Worm (Caenorhabditis elegans) whole organism, midembryonic: ENCODE data around the gene lips-13.

Experiments
- T22C8.4 ChIP-seq: fragments of 200-800 bp; sonication (Bioruptor generic); IDR thresholded peaks from 2 replicates; pipeline ENCODE4 v1.3.6; 2022; ENCODE audit warnings: missing genetic modification characterization, missing compliant biosample characterization
- cog-1 ChIP-seq: sonication (generic microtip); optimal IDR thresholded peaks from 2 replicates; lab custom pipeline; 2016; ENCODE audit warnings: missing genetic modification characterization, missing compliant biosample characterization
- flt-1 ChIP-seq: fragments of 200-800 bp; sonication (Bioruptor generic); IDR thresholded peaks from 2 replicates; pipeline ENCODE4 v1.3.6; 2022; ENCODE audit warnings: missing genetic modification characterization, missing compliant biosample characterization
- klf-2 ChIP-seq: fragments of 200-800 bp; sonication (Bioruptor generic); conservative IDR thresholded peaks from 2 replicates; pipeline ENCODE4 v1.3.6; 2022; ENCODE audit warnings: missing genetic modification reagents, missing genetic modification characterization, missing compliant biosample characterization
- med-1 ChIP-seq: sonication (generic microtip); optimal IDR thresholded peaks from 2 replicates; lab custom pipeline; 2017; ENCODE audit warnings: missing genetic modification characterization, mild to moderate bottlenecking, missing compliant biosample characterization, antibody characterized with exemption, missing genetic modification reagents; ENCODE audit not compliant: insufficient read depth
- ref-1 ChIP-seq: fragments of 200-800 bp; sonication (Bioruptor generic); conservative IDR thresholded peaks from 2 replicates; pipeline ENCODE4 v1.3.6; 2022; ENCODE audit warnings: missing genetic modification reagents, missing genetic modification characterization, missing compliant biosample characterization
- tab-1 ChIP-seq: fragments of 200-800 bp; sonication (Bioruptor generic); IDR thresholded peaks from 2 replicates; pipeline ENCODE4 v1.3.6; 2022; ENCODE audit warnings: missing genetic modification characterization, missing compliant biosample characterization
- ztf-23 ChIP-seq: fragments of 200-800 bp; sonication (Bioruptor generic); IDR thresholded peaks from 2 replicates; pipeline ENCODE4 v1.3.6; 2022; ENCODE audit warnings: missing genetic modification reagents, missing genetic modification characterization, missing compliant biosample characterization
- ztf-29 ChIP-seq: fragments of 200-800 bp; sonication (Bioruptor generic); IDR thresholded peaks from 2 replicates; pipeline ENCODE4 v1.3.6; 2022; ENCODE audit warnings: missing genetic modification reagents, missing genetic modification characterization, missing compliant biosample characterization

The lips-13 gene

ce11 chrII:1105291-1105690, 12.6 kb downstream of the lips-13 start:
- no peak for TF ChIP-seq med-1 (GFP tag; lab: Kevin White, UChicago)
- TF ChIP-seq flt-1 (GFP tag; lab: Robert Waterston, UW), result no peak

- TF ChIP-seq ztf-29 (GFP tag; lab: Robert Waterston, UW), result no peak
- no peak for TF ChIP-seq med-1 (GFP tag; lab: Kevin White, UChicago)
Observed at ce11 chrII:1104409-1104808, 13.4 kb downstream of the lips-13 start, which contains the start of gene T13B5.9. Gene T13B5.9 (minus strand): TSS chrII:1104509.

ce11 chrII:1103484-1104100, 14.2 kb downstream of the lips-13 start:
- TF ChIP-seq flt-1 (GFP tag; lab: Robert Waterston, UW), result no peak

ce11 chrII:1102209-1102608, 15.6 kb downstream of the lips-13 start:
- TF ChIP-seq tab-1 (GFP tag; lab: Robert Waterston, UW) (no peak), ztf-29 (GFP tag; lab: Robert Waterston, UW) (no peak), cog-1 (tag; lab: Kevin White, UChicago) (no peak), ref-1 (GFP tag; lab: Robert Waterston, UW) (no peak), klf-2 (GFP tag; lab: Robert Waterston, UW) (no peak), med-1 (GFP tag; lab: Kevin White, UChicago) (no peak), ztf-23 (GFP tag; lab: Robert Waterston, UW) (no peak), flt-1 (GFP tag; lab: Robert Waterston, UW) (no peak), T22C8.4 (GFP tag; lab: Robert Waterston, UW) (no peak)

DNA sequence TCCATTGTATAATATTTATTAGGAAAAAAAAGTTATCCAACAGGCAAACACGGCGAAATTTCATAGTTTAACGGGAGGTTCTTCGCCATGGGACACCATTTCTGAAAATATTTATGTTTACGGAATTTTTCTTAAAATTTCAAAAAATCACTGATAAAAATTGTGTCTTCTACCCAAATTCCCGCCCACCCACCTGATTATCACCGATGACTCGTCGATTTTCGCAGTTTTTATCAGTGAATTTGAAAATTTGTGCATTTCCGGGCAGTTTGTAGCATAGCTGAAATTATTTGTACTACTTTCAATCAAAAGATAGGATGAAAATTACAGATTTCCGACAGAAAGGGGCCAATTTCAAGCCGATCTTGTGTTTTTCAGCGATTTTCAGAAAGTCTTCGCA, 16.4 kb downstream of the lips-13 start:
- no peak for TF ChIP-seq cog-1 (tag; lab: Kevin White, UChicago)
- TF ChIP-seq tab-1 (GFP tag; lab: Robert Waterston, UW), result no peak
- no peak for TF ChIP-seq ref-1 (GFP tag; lab: Robert Waterston, UW)

DNA sequence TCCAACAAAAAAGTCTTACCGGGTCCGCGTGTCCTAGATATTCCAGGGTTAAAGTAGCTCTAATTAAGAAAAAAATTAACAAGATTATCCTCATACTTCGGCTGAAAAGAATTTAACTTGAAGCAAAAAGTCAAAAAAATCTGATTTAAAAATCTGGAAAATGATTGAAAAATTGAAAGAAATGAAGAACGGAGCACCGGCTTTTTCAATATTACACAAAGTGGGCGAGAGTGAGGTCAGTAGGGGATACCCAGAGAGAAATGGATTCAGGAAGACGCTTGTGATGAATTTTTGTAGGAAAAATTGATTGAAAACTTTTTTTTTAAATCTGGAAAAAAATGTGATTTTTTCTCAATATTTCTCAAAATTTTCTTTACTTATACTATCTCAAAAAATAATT, 17.1 kb downstream of the lips-13 start, which contains the start of gene pho-14:
TSS of gene pho-14 (minus strand) at position 101 of the 400 bp plus-strand sequence.
- no peak for TF ChIP-seq ztf-23 (GFP tag; lab: Robert Waterston, UW)
- TF ChIP-seq tab-1 (GFP tag; lab: Robert Waterston, UW), result no peak
- no peak for TF ChIP-seq cog-1 (tag; lab: Kevin White, UChicago)
- no peak for TF ChIP-seq T22C8.4 (GFP tag; lab: Robert Waterston, UW)
- TF ChIP-seq ztf-29 (GFP tag; lab: Robert Waterston, UW), result no peak
- no peak for TF ChIP-seq ref-1 (GFP tag; lab: Robert Waterston, UW)
- no peak for TF ChIP-seq med-1 (GFP tag; lab: Kevin White, UChicago)
- no peak for TF ChIP-seq flt-1 (GFP tag; lab: Robert Waterston, UW)

- TF ChIP-seq klf-2 (GFP tag; lab: Robert Waterston, UW), result no peak
- TF ChIP-seq ref-1 (GFP tag; lab: Robert Waterston, UW), result no peak
- no peak for TF ChIP-seq med-1 (GFP tag; lab: Kevin White, UChicago)
- TF ChIP-seq tab-1 (GFP tag; lab: Robert Waterston, UW), result no peak
Observed at ce11 chrII:1091706-1092105, 26.1 kb downstream of the lips-13 start, which contains the start of gene snf-3. Gene snf-3 (plus strand): TSS chrII:1092006.

DNA sequence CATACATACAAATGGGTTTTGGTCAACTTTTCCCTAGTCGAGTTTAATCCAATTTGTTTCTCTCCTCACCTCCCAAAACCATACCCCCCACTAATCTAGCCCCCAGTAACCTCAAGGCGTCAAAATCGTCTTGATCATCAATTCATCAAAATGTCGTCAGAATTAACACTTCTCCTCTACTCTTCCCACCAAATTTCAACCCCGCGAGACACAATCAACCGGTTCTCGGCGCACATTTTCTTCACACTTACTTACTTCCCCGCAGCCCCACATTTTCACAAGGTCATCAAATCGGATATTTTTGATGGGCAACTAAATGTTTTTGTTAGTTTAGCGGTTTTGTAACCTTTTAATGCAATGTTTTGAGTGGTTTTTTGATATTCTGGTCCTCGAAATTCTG, 27.1 kb downstream of the lips-13 start:
- TF ChIP-seq ztf-29 (GFP tag; lab: Robert Waterston, UW) (no peak), ref-1 (GFP tag; lab: Robert Waterston, UW) (no peak), flt-1 (GFP tag; lab: Robert Waterston, UW) (no peak), ztf-23 (GFP tag; lab: Robert Waterston, UW) (no peak), T22C8.4 (GFP tag; lab: Robert Waterston, UW) (no peak), cog-1 (tag; lab: Kevin White, UChicago) (no peak), tab-1 (GFP tag; lab: Robert Waterston, UW) (no peak), med-1 (GFP tag; lab: Kevin White, UChicago) (no peak), klf-2 (GFP tag; lab: Robert Waterston, UW) (no peak)

- TF ChIP-seq cog-1 (tag; lab: Kevin White, UChicago) (no peak), klf-2 (GFP tag; lab: Robert Waterston, UW) (no peak)
Observed at ce11 chrII:1088527-1089230, 29.2 kb downstream of the lips-13 start.

DNA sequence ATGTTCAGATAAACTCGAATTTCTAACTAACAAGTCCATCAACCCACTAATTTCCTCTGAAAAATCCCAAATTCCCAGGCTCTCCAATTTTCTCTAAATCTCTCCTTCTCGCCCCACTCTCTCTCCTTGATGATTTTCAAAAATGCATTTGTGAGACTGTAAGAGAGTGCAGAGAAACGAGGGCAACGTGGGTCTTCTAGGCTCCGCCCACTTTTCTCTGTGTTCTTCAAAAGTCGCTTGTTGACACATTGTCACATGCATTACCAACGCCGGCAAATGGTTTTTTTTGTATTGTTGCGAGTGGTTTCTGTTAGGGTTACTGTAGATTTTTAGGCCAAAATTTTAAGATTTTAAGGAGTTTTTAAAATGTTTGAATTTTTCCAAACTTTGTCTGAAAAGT, 31.4 kb downstream of the lips-13 start:
- TF ChIP-seq flt-1 (GFP tag; lab: Robert Waterston, UW) (no peak), ztf-23 (GFP tag; lab: Robert Waterston, UW) (no peak), klf-2 (GFP tag; lab: Robert Waterston, UW) (no peak), tab-1 (GFP tag; lab: Robert Waterston, UW) (no peak), T22C8.4 (GFP tag; lab: Robert Waterston, UW) (no peak), ztf-29 (GFP tag; lab: Robert Waterston, UW) (no peak), cog-1 (tag; lab: Kevin White, UChicago) (no peak), ref-1 (GFP tag; lab: Robert Waterston, UW) (no peak), med-1 (GFP tag; lab: Kevin White, UChicago) (no peak)
